Worm (Caenorhabditis elegans): ENCODE data around the gene twk-7.

The twk-7 gene

ce11 chrIII:8652922-8653321 lies 9.4 kb upstream of the twk-7 start (continued):
- TF ChIP-seq nhr-42 (GFP tag; IDR thresholded peaks at IDR 0.05): no peak
- peak; percentile 73 for TF ChIP-seq lin-38 (GFP tag; IDR thresholded peaks at IDR 0.05)
- TF ChIP-seq sdz-12 (GFP tag; optimal IDR thresholded peaks at IDR 0.05): no peak
- no peak for TF ChIP-seq zag-1 (tag; optimal IDR thresholded peaks at IDR 0.05)
- peak; percentile 35; the same call in 1 of the 2 replicates for TF ChIP-seq madf-9 (GFP tag; conservative IDR thresholded peaks at IDR 0.05)
- no peak for TF ChIP-seq lir-3 (tag; optimal IDR thresholded peaks at IDR 0.05)
- TF ChIP-seq ama-1 (optimal IDR thresholded peaks at IDR 0.05): peak; percentile 72
- TF ChIP-seq pqm-1 (tag; optimal IDR thresholded peaks at IDR 0.05): no peak
- TF ChIP-seq lin-1 (GFP tag; IDR thresholded peaks at IDR 0.05): peak; percentile 72
- TF ChIP-seq zfp-3 (GFP tag; conservative IDR thresholded peaks at IDR 0.05): peak; percentile 12; the same call in 1 of the 2 replicates
- TF ChIP-seq Y48G9A.11 (GFP tag; IDR thresholded peaks at IDR 0.05): peak; percentile 66
- peak; percentile 51 for TF ChIP-seq mxl-3 (GFP tag; optimal IDR thresholded peaks at IDR 0.05)
- no peak for TF ChIP-seq ces-1 (GFP tag; optimal IDR thresholded peaks at IDR 0.05)
- TF ChIP-seq nhr-102 (tag; optimal IDR thresholded peaks at IDR 0.05): peak; percentile 1
- no peak for TF ChIP-seq unc-39 (tag; optimal IDR thresholded peaks at IDR 0.05)
- peak; percentile 75 for TF ChIP-seq T26A8.4 (GFP tag; IDR thresholded peaks at IDR 0.05)
- TF ChIP-seq Y105C5A.15 (GFP tag; IDR thresholded peaks at IDR 0.05): no peak
- TF ChIP-seq F37D6.2 (tag; optimal IDR thresholded peaks at IDR 0.05): no peak
- TF ChIP-seq daf-12 (tag; optimal IDR thresholded peaks at IDR 0.05): no peak
- peak; percentile 51; the same call in 1 of the 2 replicates for TF ChIP-seq ctbp-1 (GFP tag; IDR thresholded peaks at IDR 0.05)
- TF ChIP-seq Y75B8A.6 (GFP tag; IDR thresholded peaks at IDR 0.05): no peak
- no peak for TF ChIP-seq R02D3.7 (tag; optimal IDR thresholded peaks at IDR 0.05)
- peak; percentile 67 for TF ChIP-seq hmg-1.1 (GFP tag; IDR thresholded peaks at IDR 0.05)
- peak; percentile 44; the same call in 1 of the 2 replicates for TF ChIP-seq mdt-29 (GFP tag; IDR thresholded peaks at IDR 0.05)
- no peak for TF ChIP-seq ztf-7 (tag; optimal IDR thresholded peaks at IDR 0.05)
- 0 out of 2 replicates have a peak, but pooled peaks have one; percentile 58 for TF ChIP-seq ceh-44 (GFP tag; IDR thresholded peaks at IDR 0.05)
- TF ChIP-seq dmd-9 (GFP tag; IDR thresholded peaks at IDR 0.05): no peak
- no peak for TF ChIP-seq lin-15B (tag; optimal IDR thresholded peaks at IDR 0.05)
- no peak for TF ChIP-seq ceh-20 (GFP tag; IDR thresholded peaks at IDR 0.05)
- TF ChIP-seq jun-1 (tag; optimal IDR thresholded peaks at IDR 0.05): no peak
- TF ChIP-seq nhr-76 (tag; optimal IDR thresholded peaks at IDR 0.05): no peak
- TF ChIP-seq F26F4.8 (GFP tag; conservative IDR thresholded peaks at IDR 0.05): peak; percentile 63; the same call in 1 of the 2 replicates
- TF ChIP-seq mdl-1 (tag; optimal IDR thresholded peaks at IDR 0.05): no peak
- TF ChIP-seq F10B5.3 (tag; optimal IDR thresholded peaks at IDR 0.05): no peak
- TF ChIP-seq spr-1 (tag; optimal IDR thresholded peaks at IDR 0.05): no peak
- no peak for TF ChIP-seq fkh-10 (GFP tag; optimal IDR thresholded peaks at IDR 0.05)
- no peak for TF ChIP-seq attf-4 (tag; optimal IDR thresholded peaks at IDR 0.05)
- no peak for TF ChIP-seq T20F7.1 (GFP tag; optimal IDR thresholded peaks at IDR 0.05)
- no peak for TF ChIP-seq nhr-237 (tag; optimal IDR thresholded peaks at IDR 0.05)
- peak; percentile 83 for TF ChIP-seq vab-7 (GFP tag; IDR thresholded peaks at IDR 0.05)
- no peak for TF ChIP-seq nhr-77 (tag; optimal IDR thresholded peaks at IDR 0.05)
- TF ChIP-seq daf-19 (GFP tag; conservative IDR thresholded peaks at IDR 0.05): no peak
- TF ChIP-seq skn-1 (tag; optimal IDR thresholded peaks at IDR 0.05): no peak
- TF ChIP-seq ceh-32 (tag; optimal IDR thresholded peaks at IDR 0.05; ENCODE audit: poor library complexity): no peak
- no peak for TF ChIP-seq nhr-28 (tag; optimal IDR thresholded peaks at IDR 0.05)
- peak; percentile 18; the same call in 1 of the 2 replicates for TF ChIP-seq arid-1 (GFP tag; conservative IDR thresholded peaks at IDR 0.05)
- TF ChIP-seq mxl-2 (GFP tag; conservative IDR thresholded peaks at IDR 0.05): 0 out of 2 replicates have a peak, but pooled peaks have one; percentile 10
- no peak; the same call in 1 of the 2 replicates for TF ChIP-seq dmd-6 (GFP tag; IDR thresholded peaks at IDR 0.05)
- no peak for TF ChIP-seq F49E8.2 (tag; optimal IDR thresholded peaks at IDR 0.05; ENCODE audit: borderline replicate concordance)
- TF ChIP-seq nhr-11 (tag; optimal IDR thresholded peaks at IDR 0.05): no peak
- no peak for TF ChIP-seq cey-2 (tag; optimal IDR thresholded peaks at IDR 0.05; ENCODE audit: borderline replicate concordance, insufficient read depth)
- peak; percentile 5 for TF ChIP-seq Y5F2A.4 (GFP tag; optimal IDR thresholded peaks at IDR 0.05)
